Worm (Caenorhabditis elegans) whole organism, L4 larva: ENCODE measurements around the gene F40G12.5.

Source experiments
- F37D6.2 ChIP-seq: sonication (generic microtip); optimal IDR thresholded peaks from 2 replicates; lab custom pipeline; 2016; ENCODE audit warnings: mild to moderate bottlenecking, missing genetic modification characterization, missing compliant biosample characterization
- F44E2.7 ChIP-seq: fragments of 200-800 bp; sonication (Bioruptor generic); IDR thresholded peaks from 2 replicates; pipeline ENCODE4 v2.1.2; 2022; ENCODE audit warnings: missing genetic modification characterization, missing compliant biosample characterization
- F49E8.2 ChIP-seq: sonication (generic microtip); optimal IDR thresholded peaks from 2 replicates; lab custom pipeline; 2016; ENCODE audit warnings: missing compliant biosample characterization, mild to moderate bottlenecking, missing genetic modification characterization, borderline replicate concordance
- Y48G9A.11 ChIP-seq: fragments of 200-800 bp; sonication (Bioruptor generic); IDR thresholded peaks from 2 replicates; pipeline ENCODE4 v1.3.6; 2022; ENCODE audit warnings: missing genetic modification reagents, missing genetic modification characterization, missing compliant biosample characterization
- Y5F2A.4 ChIP-seq: fragments of 200-800 bp; sonication (Bioruptor generic); optimal IDR thresholded peaks from 2 replicates; lab custom pipeline; 2018; ENCODE audit warnings: mild to moderate bottlenecking, missing genetic modification characterization, missing compliant biosample characterization
- ZK337.2 ChIP-seq: fragments of 200-800 bp; sonication (Bioruptor generic); IDR thresholded peaks from 2 replicates; pipeline ENCODE4 v1.3.6; 2022; ENCODE audit warnings: missing genetic modification reagents, missing genetic modification characterization, missing compliant biosample characterization
- ZK546.5 ChIP-seq, 2 experiments: sonication (generic microtip); optimal IDR thresholded peaks; 2 replicates each; lab custom pipeline; 2017; ENCODE audit warnings: missing biosample characterization in 2 of 2, missing genetic modification characterization in 2 of 2
- aha-1 ChIP-seq: fragments of 150-350 bp; peaks from one replicate; lab custom pipeline; 2014; ENCODE audit warnings: missing biosample characterization, missing genetic modification characterization
- aly-2 ChIP-seq: sonication (generic microtip); optimal IDR thresholded peaks from 2 replicates; lab custom pipeline; 2018; ENCODE audit warnings: missing biosample characterization, missing genetic modification characterization
- arid-1 ChIP-seq: fragments of 200-800 bp; sonication (Bioruptor generic); conservative IDR thresholded peaks from 2 replicates; pipeline ENCODE4 v1.3.6; 2022; ENCODE audit warnings: missing genetic modification reagents, missing genetic modification characterization, missing compliant biosample characterization
- attf-4 ChIP-seq: sonication (generic microtip); optimal IDR thresholded peaks from 3 replicates; lab custom pipeline; 2017; ENCODE audit warnings: missing biosample characterization, missing genetic modification characterization
- ceh-20 ChIP-seq: fragments of 200-800 bp; sonication (Bioruptor generic); IDR thresholded peaks from 2 replicates; pipeline ENCODE4 v1.3.6; 2022; ENCODE audit warnings: missing genetic modification reagents, missing genetic modification characterization, missing compliant biosample characterization
- ceh-32 ChIP-seq: sonication (generic microtip); optimal IDR thresholded peaks from 2 replicates; lab custom pipeline; 2016; ENCODE audit warnings: mild to moderate bottlenecking, missing genetic modification characterization, missing compliant biosample characterization; ENCODE audit not compliant: poor library complexity
- ceh-44 ChIP-seq: fragments of 200-800 bp; sonication (Bioruptor generic); IDR thresholded peaks from 2 replicates; pipeline ENCODE4 v1.3.6; 2022; ENCODE audit warnings: missing genetic modification reagents, missing genetic modification characterization, missing compliant biosample characterization
- daf-16 ChIP-seq, 3 experiments: sonication (generic microtip); optimal IDR thresholded peaks; 2 replicates each; lab custom pipeline; 2016 to 2017; ENCODE audit warnings: missing genetic modification characterization in 3 of 3, missing genetic modification reagents in 3 of 3, mild to moderate bottlenecking in 2 of 3, missing compliant biosample characterization in 2 of 3, missing biosample characterization in 1 of 3, moderate library complexity in 1 of 3
- daf-19 ChIP-seq: fragments of 200-800 bp; sonication (Bioruptor generic); conservative IDR thresholded peaks from 2 replicates; pipeline ENCODE4 v1.3.6; 2022; ENCODE audit warnings: missing genetic modification characterization, missing compliant biosample characterization
- daf-8 ChIP-seq: fragments of 200-800 bp; sonication (Bioruptor generic); IDR thresholded peaks from 2 replicates; pipeline ENCODE4 v1.3.6; 2022; ENCODE audit warnings: missing genetic modification characterization, missing compliant biosample characterization
- dmd-6 ChIP-seq: fragments of 200-800 bp; sonication (Bioruptor generic); IDR thresholded peaks from 2 replicates; pipeline ENCODE4 v1.3.6; 2022; ENCODE audit warnings: missing genetic modification reagents, missing genetic modification characterization, missing compliant biosample characterization
- egl-27 ChIP-seq: sonication (generic microtip); optimal IDR thresholded peaks from 3 replicates; lab custom pipeline; 2017; ENCODE audit warnings: missing biosample characterization, missing genetic modification reagents, missing genetic modification characterization
- fkh-10 ChIP-seq: fragments of 150-350 bp; optimal IDR thresholded peaks from 2 replicates; lab custom pipeline; 2014; ENCODE audit warnings: missing biosample characterization, missing genetic modification reagents, missing genetic modification characterization
- hlh-11 ChIP-seq: fragments of 200-800 bp; sonication (Bioruptor generic); optimal IDR thresholded peaks from 2 replicates; lab custom pipeline; 2018; ENCODE audit warnings: mild to moderate bottlenecking, missing genetic modification characterization, missing compliant biosample characterization
- hmg-1.1 ChIP-seq: fragments of 200-800 bp; sonication (Bioruptor generic); IDR thresholded peaks from 2 replicates; pipeline ENCODE4 v1.3.6; 2022; ENCODE audit warnings: missing genetic modification reagents, missing genetic modification characterization, missing compliant biosample characterization
- lin-1 ChIP-seq: fragments of 200-800 bp; sonication (Bioruptor generic); IDR thresholded peaks from 2 replicates; pipeline ENCODE4 v1.3.6; 2022; ENCODE audit warnings: missing genetic modification reagents, missing genetic modification characterization, missing compliant biosample characterization
- lin-13 ChIP-seq: fragments of 150-350 bp; optimal IDR thresholded peaks from 2 replicates; lab custom pipeline; 2014; ENCODE audit warnings: missing biosample characterization, missing genetic modification reagents, missing genetic modification characterization
- lin-38 ChIP-seq: fragments of 200-800 bp; sonication (Bioruptor generic); IDR thresholded peaks from 2 replicates; pipeline ENCODE4 v1.3.6; 2022; ENCODE audit warnings: missing genetic modification reagents, missing genetic modification characterization, missing compliant biosample characterization
- lir-3 ChIP-seq: sonication (generic microtip); optimal IDR thresholded peaks from 2 replicates; lab custom pipeline; 2016; ENCODE audit warnings: mild to moderate bottlenecking, missing genetic modification characterization, missing compliant biosample characterization
- lsy-2 ChIP-seq, 2 experiments: fragments of 150-350 bp in 1 of 2; sonication (generic microtip) in 1 of 2; optimal IDR thresholded peaks; 2 replicates each; lab custom pipeline; 2014 to 2017; ENCODE audit warnings: missing biosample characterization in 2 of 2, missing genetic modification characterization in 2 of 2
- mxl-2 ChIP-seq: fragments of 200-800 bp; sonication (Bioruptor generic); conservative IDR thresholded peaks from 2 replicates; pipeline ENCODE4 v1.3.6; 2022; ENCODE audit warnings: missing genetic modification reagents, missing genetic modification characterization, missing compliant biosample characterization
- nhr-25 ChIP-seq: sonication (generic microtip); optimal IDR thresholded peaks from 2 replicates; lab custom pipeline; 2017; ENCODE audit warnings: missing genetic modification characterization, mild to moderate bottlenecking, missing compliant biosample characterization, antibody characterized with exemption, moderate library complexity, borderline replicate concordance; ENCODE audit not compliant: insufficient read depth
- nhr-48 ChIP-seq: sonication (generic microtip); optimal IDR thresholded peaks from 2 replicates; lab custom pipeline; 2016; ENCODE audit warnings: mild to moderate bottlenecking, missing genetic modification characterization, missing compliant biosample characterization
- nhr-6 ChIP-seq: fragments of 150-350 bp; optimal IDR thresholded peaks from 2 replicates; lab custom pipeline; 2014; ENCODE audit warnings: missing biosample characterization, missing genetic modification characterization
- php-3 ChIP-seq: fragments of 200-800 bp; sonication (Bioruptor generic); IDR thresholded peaks from 2 replicates; pipeline ENCODE4 v1.3.6; 2022; ENCODE audit warnings: missing genetic modification reagents, missing genetic modification characterization, missing compliant biosample characterization
- snpc-1.2 ChIP-seq: fragments of 200-800 bp; sonication (Bioruptor generic); IDR thresholded peaks from 2 replicates; pipeline ENCODE4 v1.3.6; 2022; ENCODE audit warnings: missing genetic modification reagents, missing genetic modification characterization, missing compliant biosample characterization
- tag-97 ChIP-seq: fragments of 200-800 bp; sonication (Bioruptor generic); IDR thresholded peaks from 2 replicates; pipeline ENCODE4 v1.3.6; 2022; ENCODE audit warnings: missing genetic modification characterization, missing compliant biosample characterization
- tra-1 ChIP-seq: fragments of 200-800 bp; sonication (Bioruptor generic); IDR thresholded peaks from 2 replicates; pipeline ENCODE4 v1.3.6; 2022; ENCODE audit warnings: missing genetic modification reagents, missing genetic modification characterization, missing compliant biosample characterization
- unc-130 ChIP-seq: sonication (generic microtip); optimal IDR thresholded peaks from 2 replicates; lab custom pipeline; 2016; ENCODE audit warnings: missing genetic modification reagents, missing genetic modification characterization, missing compliant biosample characterization
- unc-39 ChIP-seq: sonication (generic microtip); optimal IDR thresholded peaks from 2 replicates; lab custom pipeline; 2017; ENCODE audit warnings: missing biosample characterization, missing genetic modification characterization
- zip-11 ChIP-seq: fragments of 200-800 bp; sonication (Bioruptor generic); IDR thresholded peaks from 2 replicates; pipeline ENCODE4 v1.3.6; 2022; ENCODE audit warnings: missing genetic modification characterization, missing compliant biosample characterization

F40G12.5 gene

DNA sequence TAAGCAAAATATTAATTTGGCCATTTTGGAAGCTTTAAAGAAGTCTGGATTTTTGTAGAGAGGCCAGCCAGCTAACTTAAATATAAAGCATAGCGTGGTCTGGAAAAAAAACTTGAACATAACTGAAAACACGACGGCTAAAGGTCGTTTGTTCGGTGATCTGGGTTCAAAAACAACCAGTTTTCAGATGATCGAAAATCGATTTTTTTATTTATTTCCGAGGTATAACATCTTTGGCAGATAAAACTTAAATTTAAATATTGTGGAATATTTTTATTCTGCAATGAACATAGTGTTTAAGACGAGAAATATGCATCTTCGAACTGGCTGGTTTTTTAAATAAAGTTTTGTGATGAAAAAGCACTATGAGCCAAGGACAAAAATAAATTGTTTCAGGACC lies 2.0 kb downstream of the F40G12.5 start, which contains the start of gene F40G12.4:
TSS of gene F40G12.4 (minus strand) at position 101 of the 400 bp plus-strand sequence.
- TF ChIP-seq lir-3 (tag; lab: Kevin White, UChicago) (no peak), php-3 (GFP tag; lab: Robert Waterston, UW) (no peak), aha-1 (tag; lab: Kevin White, UChicago) (no peak), F37D6.2 (tag; lab: Kevin White, UChicago) (no peak), daf-19 (GFP tag; lab: Robert Waterston, UW) (no peak), ceh-20 (GFP tag; lab: Robert Waterston, UW) (no peak), mxl-2 (no peak), lin-13 (GFP tag; lab: Kevin White, UChicago) (no peak), lsy-2 (tag; optimal IDR thresholded peaks at IDR 0.05; lab: Kevin White, UChicago) (no peak), Y5F2A.4 (GFP tag; lab: Kevin White, UChicago) (no peak), lin-1 (GFP tag; lab: Robert Waterston, UW) (no peak), F44E2.7 (GFP tag; lab: Robert Waterston, UW) (no peak), nhr-25 (tag; lab: Kevin White, UChicago) (no peak), ceh-44 (GFP tag; lab: Robert Waterston, UW) (no peak), nhr-48 (tag; lab: Kevin White, UChicago) (no peak)

DNA sequence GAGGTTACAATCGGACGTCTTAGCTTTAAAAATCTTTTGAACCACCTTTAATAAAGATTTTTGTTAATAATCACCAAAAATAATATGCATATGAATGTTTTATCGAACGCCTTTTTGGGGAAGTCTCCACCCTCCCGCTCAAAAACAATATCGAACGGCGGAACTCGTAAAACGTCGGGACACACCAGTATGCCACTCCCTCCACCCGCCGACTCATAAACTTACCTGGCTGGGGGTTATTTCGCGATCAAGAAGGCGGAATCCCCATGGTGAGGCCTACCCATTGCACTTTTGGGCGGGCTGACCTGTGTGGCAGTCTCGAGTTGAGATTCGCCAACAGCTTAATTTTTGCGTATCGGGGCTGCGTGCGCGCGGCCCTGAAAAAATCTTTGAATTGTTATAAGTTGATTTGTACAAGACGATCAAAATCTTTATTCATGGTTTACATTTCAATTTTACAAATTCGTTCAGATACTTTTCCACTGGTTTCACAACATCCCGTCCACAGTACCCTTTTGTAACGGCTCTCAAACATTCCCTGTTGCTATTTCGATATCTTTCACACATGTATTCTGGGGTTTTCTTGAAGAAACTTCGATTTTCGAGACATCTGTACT lies 3.2 kb downstream of the F40G12.5 start:
- TF ChIP-seq ZK546.5 (tag; optimal IDR thresholded peaks at IDR 0.05; lab: Kevin White, UChicago) (no peak), nhr-48 (tag; lab: Kevin White, UChicago) (no peak), attf-4 (tag; lab: Kevin White, UChicago) (no peak), hmg-1.1 (GFP tag; lab: Robert Waterston, UW) (no peak), daf-8 (no peak), Y48G9A.11 (peak; percentile 74; the same call in 1 of the 2 replicates), arid-1 (GFP tag; lab: Robert Waterston, UW) (0 out of 2 replicates have a peak, but pooled peaks have one; percentile 9), ZK337.2 (GFP tag; lab: Robert Waterston, UW) (no peak), snpc-1.2 (GFP tag; lab: Robert Waterston, UW) (peak; percentile 82), php-3 (GFP tag; lab: Robert Waterston, UW) (no peak), dmd-6 (GFP tag; lab: Robert Waterston, UW) (no peak), hlh-11 (tag; lab: Kevin White, UChicago) (no peak), tra-1 (GFP tag; lab: Robert Waterston, UW) (no peak), nhr-25 (tag; lab: Kevin White, UChicago) (no peak), zip-11 (GFP tag; lab: Robert Waterston, UW) (no peak), lin-38 (GFP tag; lab: Robert Waterston, UW) (no peak), unc-130 (no peak), daf-16 (GFP tag; optimal IDR thresholded peaks at IDR 0.05; lab: Kevin White, UChicago) (no peak), daf-16 (tag; optimal IDR thresholded peaks at IDR 0.05; lab: Kevin White, UChicago) (no peak), F49E8.2 (peak; percentile 28)
- TF ChIP-seq, all 104 proteins: peak for 4

DNA sequence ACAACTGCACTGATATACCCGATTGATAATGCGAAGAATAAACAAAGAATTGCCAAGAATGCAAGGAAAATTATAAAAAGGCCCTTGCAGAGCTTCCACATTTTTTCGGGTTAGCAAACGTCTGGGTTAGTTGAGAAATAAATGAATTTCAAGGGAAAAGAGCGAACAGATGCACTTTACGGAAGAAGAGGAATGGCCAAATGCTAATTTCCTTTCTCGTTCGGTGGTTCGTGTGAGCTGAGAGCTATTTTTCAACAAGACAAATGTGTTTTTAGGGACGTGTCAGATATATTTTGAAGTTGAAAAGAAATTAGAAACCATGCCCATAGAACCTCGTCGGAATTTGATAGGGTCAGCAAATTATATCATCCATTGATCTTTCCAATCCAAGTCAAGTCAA lies 9.8 kb downstream of the F40G12.5 start, which contains the start of gene F40G12.2:
TSS of gene F40G12.2 (minus strand) at position 101 of the 400 bp plus-strand sequence.
- TF ChIP-seq aly-2: no peak
- TF ChIP-seq tag-97 (GFP tag; lab: Robert Waterston, UW): no peak
- no peak for TF ChIP-seq ceh-44 (GFP tag; lab: Robert Waterston, UW)
- TF ChIP-seq fkh-10 (GFP tag; lab: Kevin White, UChicago): no peak
- TF ChIP-seq egl-27 (tag; lab: Kevin White, UChicago): no peak
- TF ChIP-seq unc-39 (tag; lab: Kevin White, UChicago): no peak
- TF ChIP-seq nhr-6 (tag; lab: Kevin White, UChicago): no peak
- no peak for TF ChIP-seq ceh-32 (tag; lab: Kevin White, UChicago)
- TF ChIP-seq lin-1 (GFP tag; lab: Robert Waterston, UW): no peak
